Fruit fly (Drosophila melanogaster): Measurements from ENCODE around the gene ais.
A peak's percentile ranks its signal among the peaks of the same experiment; 100 is the strongest.

Gene ais

DNA sequence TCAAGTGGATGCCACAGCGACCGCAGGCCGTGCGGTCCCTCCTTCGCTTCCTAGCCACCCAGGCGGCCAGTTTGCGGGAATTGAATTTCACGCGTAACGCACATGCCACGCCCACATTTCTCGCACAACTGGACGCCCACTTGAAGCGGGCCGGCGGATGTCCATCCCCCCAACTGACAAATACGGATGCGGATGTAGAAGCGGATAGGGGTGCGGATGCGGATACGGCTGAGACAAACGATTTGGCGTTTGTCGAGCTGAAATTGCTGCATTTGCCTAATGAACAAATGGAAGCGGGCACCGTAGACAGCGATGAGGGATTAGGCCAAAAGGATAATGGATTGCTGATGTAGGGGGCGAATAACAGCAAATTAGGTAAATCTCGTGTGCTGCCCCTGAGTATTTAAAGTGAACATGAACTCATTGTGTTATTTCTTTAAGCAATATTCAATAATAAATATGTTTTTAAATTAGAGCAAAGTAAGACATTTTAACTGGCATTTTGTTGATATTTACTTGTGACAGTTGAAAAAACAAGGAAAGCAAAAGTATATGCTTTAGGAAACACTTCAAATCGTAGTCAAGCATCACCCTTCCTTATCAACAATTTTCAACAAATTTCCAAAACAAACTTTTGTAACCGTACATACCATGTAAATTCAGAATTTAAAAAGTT lies 45.3 kb downstream of the ais start, which contains the start of gene CG32181:
Gene CG32181 (plus strand): TSS at position 626 of the 676 bp plus-strand sequence.
- TF ChIP-seq tj (GFP tag; optimal IDR thresholded peaks at IDR 0.05) = no peak
- TF ChIP-seq cnc (optimal IDR thresholded peaks at IDR 0.05) = no peak
- no peak for TF ChIP-seq CG7045 (GFP tag; optimal IDR thresholded peaks at IDR 0.05)
- no peak for TF ChIP-seq CG1620 (GFP tag; optimal IDR thresholded peaks at IDR 0.05)
- TF ChIP-seq CG5204 (GFP tag; optimal IDR thresholded peaks at IDR 0.05) = no peak
- no peak for TF ChIP-seq cic (GFP tag; optimal IDR thresholded peaks at IDR 0.05)
- TF ChIP-seq CG11617 (GFP tag; optimal IDR thresholded peaks at IDR 0.05) = no peak
- TF ChIP-seq CG14711 (tag; optimal IDR thresholded peaks at IDR 0.05) = no peak
- TF ChIP-seq Clk (GFP tag; optimal IDR thresholded peaks at IDR 0.05) = no peak
- no peak for TF ChIP-seq Crg-1 (GFP tag; optimal IDR thresholded peaks at IDR 0.05)
- no peak for TF ChIP-seq ovo (GFP tag; optimal IDR thresholded peaks at IDR 0.05)
- no peak for TF ChIP-seq CG33017 (tag; optimal IDR thresholded peaks at IDR 0.05)
- no peak for TF ChIP-seq Mnt (GFP tag; optimal IDR thresholded peaks at IDR 0.05)
- TF ChIP-seq toe (GFP tag; optimal IDR thresholded peaks at IDR 0.05) = no peak
- TF ChIP-seq CG7101 (tag; optimal IDR thresholded peaks at IDR 0.05) = no peak
- no peak for TF ChIP-seq pad (GFP tag; optimal IDR thresholded peaks at IDR 0.05)
- TF ChIP-seq CG12768 (GFP tag; optimal IDR thresholded peaks at IDR 0.05) = no peak
- no peak for TF ChIP-seq kay (GFP tag; ENCODE audit: borderline replicate concordance)

DNA sequence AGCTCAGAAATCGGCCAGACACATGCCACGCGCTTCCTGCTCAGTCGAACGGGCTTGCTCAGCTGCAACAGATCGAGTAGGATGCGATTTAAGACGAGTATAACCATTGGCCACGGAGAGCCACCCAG lies 46.6 kb downstream of the ais start, which contains the start of gene CG32182:
Gene CG32182 (plus strand): TSS at position 29 of the 128 bp plus-strand sequence.
- TF ChIP-seq CG7101 (tag; optimal IDR thresholded peaks at IDR 0.05) (no peak), tj (GFP tag; optimal IDR thresholded peaks at IDR 0.05) (no peak), CG5204 (GFP tag; optimal IDR thresholded peaks at IDR 0.05) (no peak), CG14711 (tag; optimal IDR thresholded peaks at IDR 0.05) (no peak), toe (GFP tag; optimal IDR thresholded peaks at IDR 0.05) (no peak)

DNA sequence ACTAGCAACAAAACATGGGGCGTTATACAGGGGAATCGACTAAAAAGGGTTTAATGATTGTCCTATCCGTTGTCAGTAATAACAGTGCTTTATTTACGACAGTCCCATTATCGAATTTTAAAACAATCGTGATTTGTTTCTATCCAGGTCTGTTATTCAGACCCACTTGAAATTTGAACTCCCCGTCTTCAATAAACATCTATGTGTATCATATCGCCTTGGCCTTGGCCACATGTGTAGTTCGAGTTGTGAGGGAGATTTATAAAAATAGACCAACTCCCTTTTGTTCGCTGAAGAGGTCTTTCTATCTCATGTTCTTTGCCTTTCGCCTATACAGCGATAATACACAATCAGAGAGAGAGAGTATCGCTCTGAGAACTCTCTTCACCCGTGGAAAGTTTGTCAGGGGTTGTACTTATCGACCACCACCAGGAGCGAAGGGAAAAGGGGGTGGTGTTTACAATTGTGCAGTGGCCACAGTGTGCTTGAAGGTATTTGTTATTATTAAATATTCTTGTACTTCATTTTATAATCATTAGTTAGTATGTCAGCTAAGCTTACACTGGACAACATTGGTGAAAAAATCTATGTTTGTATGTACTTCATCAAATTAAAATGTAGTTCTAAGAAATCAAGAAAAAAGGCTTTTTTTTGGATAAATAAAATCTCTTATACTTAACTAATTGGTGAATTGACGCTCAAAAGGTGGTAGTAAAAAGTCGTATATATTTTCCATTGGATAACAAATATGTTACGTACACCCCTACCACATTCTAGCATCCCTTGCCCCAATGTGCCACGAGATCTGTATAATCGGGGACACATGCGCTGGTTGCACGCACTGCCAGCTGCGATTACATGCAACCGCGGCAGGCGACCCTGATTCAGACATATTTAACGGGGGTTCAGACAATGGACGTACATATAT lies 47.1 kb downstream of the ais start:
- no peak for TF ChIP-seq CG12768 (GFP tag; optimal IDR thresholded peaks at IDR 0.05)
- no peak for TF ChIP-seq CG11617 (GFP tag; optimal IDR thresholded peaks at IDR 0.05)
- peak; percentile 44 for TF ChIP-seq kay (GFP tag; ENCODE audit: borderline replicate concordance)

DNA sequence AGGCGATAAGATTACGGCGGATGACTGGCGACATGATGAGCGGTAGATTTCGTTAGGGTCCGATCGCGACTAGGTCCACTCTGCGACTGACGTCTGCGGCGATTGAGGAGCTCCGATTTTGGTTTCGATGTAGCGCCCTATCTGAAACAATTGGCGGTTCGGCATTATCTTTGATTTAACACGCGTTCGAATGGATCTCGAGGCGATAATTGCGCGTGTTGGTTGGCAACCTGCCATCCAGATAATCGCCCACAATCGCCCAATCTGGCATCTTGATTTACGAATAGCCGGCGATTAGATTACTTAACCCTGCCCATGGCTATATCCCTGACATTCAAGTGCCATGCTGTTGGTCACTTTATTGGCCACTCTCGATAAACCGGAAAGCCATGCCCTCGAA lies 50.2 kb downstream of the ais start:
- TF ChIP-seq Mnt (GFP tag; optimal IDR thresholded peaks at IDR 0.05) (peak; percentile 41), pad (GFP tag; optimal IDR thresholded peaks at IDR 0.05) (no peak), kay (GFP tag; ENCODE audit: borderline replicate concordance) (peak; percentile 40), cic (GFP tag; optimal IDR thresholded peaks at IDR 0.05) (peak; percentile 67), Crg-1 (GFP tag; optimal IDR thresholded peaks at IDR 0.05) (no peak), cnc (optimal IDR thresholded peaks at IDR 0.05) (no peak), CG1620 (GFP tag; optimal IDR thresholded peaks at IDR 0.05) (no peak), CG12768 (GFP tag; optimal IDR thresholded peaks at IDR 0.05) (peak; percentile 24), tj (GFP tag; optimal IDR thresholded peaks at IDR 0.05) (no peak), CG33017 (tag; optimal IDR thresholded peaks at IDR 0.05) (no peak), CG7101 (tag; optimal IDR thresholded peaks at IDR 0.05) (no peak), ovo (GFP tag; optimal IDR thresholded peaks at IDR 0.05) (no peak)
